Fruit fly (Drosophila melanogaster) whole organism, embryonic: ENCODE data around the gene CG31075.

Experiments
- Ada2b ChIP-seq: fragments of 200-800 bp; sonication (Bioruptor generic); IDR thresholded peaks from 2 replicates; pipeline ENCODE4 v1.3.6; 2022; ENCODE audit warnings: missing biosample characterization, missing genetic modification characterization
- Blimp-1 ChIP-seq: fragments of 200-800 bp; sonication (Bioruptor generic); optimal IDR thresholded peaks from 3 replicates; lab custom pipeline; 2018; ENCODE audit warnings: missing biosample characterization, missing genetic modification characterization, mild to moderate bottlenecking, moderate library complexity, missing genetic modification reagents
- CG10209 ChIP-seq: fragments of 200-800 bp; sonication (Bioruptor generic); optimal IDR thresholded peaks from 3 replicates; lab custom pipeline; 2017; ENCODE audit warnings: missing biosample characterization, mild to moderate bottlenecking, missing genetic modification characterization, missing genetic modification reagents
- CG11504 ChIP-seq: fragments of 200-800 bp; sonication (Bioruptor generic); optimal IDR thresholded peaks from 3 replicates; lab custom pipeline; 2019; ENCODE audit warnings: missing biosample characterization, mild to moderate bottlenecking, missing genetic modification characterization, moderate library complexity
- CG12104 ChIP-seq: fragments of 200-800 bp; sonication (Bioruptor generic); optimal IDR thresholded peaks from 3 replicates; lab custom pipeline; 2016; ENCODE audit warnings: missing biosample characterization, missing genetic modification characterization
- CG12155 ChIP-seq: fragments of 200-800 bp; sonication (Bioruptor generic); optimal IDR thresholded peaks from 3 replicates; lab custom pipeline; 2016; ENCODE audit warnings: missing biosample characterization, missing genetic modification characterization
- CG12769 ChIP-seq: fragments of 200-800 bp; sonication (Bioruptor generic); optimal IDR thresholded peaks from 2 replicates; lab custom pipeline; 2019; ENCODE audit warnings: missing biosample characterization, mild to moderate bottlenecking, missing genetic modification characterization, moderate library complexity
- CG13424 ChIP-seq: fragments of 200-800 bp; sonication (Bioruptor generic); optimal IDR thresholded peaks from 2 replicates; lab custom pipeline; 2019; ENCODE audit warnings: missing biosample characterization, mild to moderate bottlenecking, missing genetic modification characterization, moderate library complexity
- CG13894 ChIP-seq: fragments of 200-800 bp; sonication (Bioruptor generic); optimal IDR thresholded peaks from 3 replicates; lab custom pipeline; 2018; ENCODE audit warnings: missing biosample characterization, mild to moderate bottlenecking, missing genetic modification characterization, moderate library complexity
- CG14441 ChIP-seq: fragments of 200-800 bp; sonication (Bioruptor generic); IDR thresholded peaks from 2 replicates; pipeline ENCODE4 v1.3.6; 2022; ENCODE audit warnings: missing biosample characterization, missing genetic modification characterization
- CG1603 ChIP-seq: fragments of 200-800 bp; sonication (Bioruptor generic); optimal IDR thresholded peaks from 2 replicates; lab custom pipeline; 2019; ENCODE audit warnings: missing biosample characterization, mild to moderate bottlenecking, missing genetic modification characterization, moderate library complexity
- CG17328 ChIP-seq: fragments of 200-800 bp; sonication (Bioruptor generic); IDR thresholded peaks from 2 replicates; pipeline ENCODE4 v1.3.6; 2022; ENCODE audit warnings: missing biosample characterization, missing genetic modification characterization
- CG32767 ChIP-seq: fragments of 200-800 bp; sonication (Bioruptor generic); IDR thresholded peaks from 2 replicates; pipeline ENCODE4 v1.3.6; 2022; ENCODE audit warnings: missing biosample characterization, missing genetic modification characterization
- CG4282 ChIP-seq: fragments of 200-800 bp; sonication (Bioruptor generic); optimal IDR thresholded peaks from 2 replicates; lab custom pipeline; 2016; ENCODE audit warnings: missing biosample characterization, missing genetic modification characterization
- CG4730 ChIP-seq: fragments of 200-800 bp; sonication (Bioruptor generic); IDR thresholded peaks from 2 replicates; pipeline ENCODE4 v1.3.6; 2022; ENCODE audit warnings: missing biosample characterization, missing genetic modification characterization
- CG6791 ChIP-seq: fragments of 200-800 bp; sonication (Bioruptor generic); IDR thresholded peaks from 3 replicates; pipeline ENCODE4 v1.3.6; 2022; ENCODE audit warnings: missing biosample characterization, missing genetic modification characterization; ENCODE audit not compliant: partially characterized antibody
- CG7786 ChIP-seq: fragments of 200-800 bp; sonication (Bioruptor generic); optimal IDR thresholded peaks from 2 replicates; lab custom pipeline; 2016; ENCODE audit warnings: missing biosample characterization, missing genetic modification characterization
- CG8281 ChIP-seq: fragments of 200-800 bp; sonication (Bioruptor generic); optimal IDR thresholded peaks from 2 replicates; lab custom pipeline; 2018; ENCODE audit warnings: missing biosample characterization, mild to moderate bottlenecking, missing genetic modification characterization, moderate library complexity
- CoRest ChIP-seq: fragments of 200-800 bp; sonication (Bioruptor generic); optimal IDR thresholded peaks from 3 replicates; lab custom pipeline; 2018; ENCODE audit warnings: missing biosample characterization, mild to moderate bottlenecking, missing genetic modification characterization, moderate library complexity
- E2f1 ChIP-seq: fragments of 200-800 bp; sonication (Bioruptor generic); IDR thresholded peaks from 2 replicates; pipeline ENCODE4 v1.3.6; 2022; ENCODE audit warnings: missing biosample characterization, missing genetic modification characterization
- Fer1 ChIP-seq: fragments of 200-800 bp; sonication (Bioruptor generic); optimal IDR thresholded peaks from 2 replicates; lab custom pipeline; 2017; ENCODE audit warnings: missing biosample characterization, mild to moderate bottlenecking, missing genetic modification characterization
- GATAe ChIP-seq: fragments of 200-800 bp; sonication (Bioruptor generic); conservative IDR thresholded peaks from 2 replicates; pipeline ENCODE4 v1.3.6; 2022; ENCODE audit warnings: missing biosample characterization, missing genetic modification characterization
- Gug ChIP-seq: fragments of 200-800 bp; sonication (Bioruptor generic); IDR thresholded peaks from 4 replicates; pipeline ENCODE4 v1.3.6; 2022; ENCODE audit warnings: missing biosample characterization, missing genetic modification characterization
- HLH3B ChIP-seq: fragments of 200-800 bp; sonication (Bioruptor generic); IDR thresholded peaks from 2 replicates; pipeline ENCODE4 v1.3.6; 2022; ENCODE audit warnings: missing biosample characterization, missing genetic modification characterization
- Med ChIP-seq: fragments of 200-800 bp; sonication (Bioruptor generic); peaks from one replicate; lab custom pipeline; 2016; ENCODE audit warnings: missing biosample characterization, missing genetic modification characterization, mild to moderate bottlenecking, inconsistent platforms, moderate library complexity
- Rfx ChIP-seq: fragments of 200-800 bp; sonication (Bioruptor generic); IDR thresholded peaks from 2 replicates; pipeline ENCODE4 v1.3.6; 2022; ENCODE audit warnings: missing biosample characterization, missing genetic modification characterization
- Sin3A ChIP-seq: fragments of >200 bp; optimal IDR thresholded peaks from 2 replicates; lab custom pipeline; 2018
- Sox100B ChIP-seq: fragments of 200-800 bp; sonication (Bioruptor generic); optimal IDR thresholded peaks from 3 replicates; lab custom pipeline; 2018; ENCODE audit warnings: missing biosample characterization, mild to moderate bottlenecking, missing genetic modification characterization
- Sox102F ChIP-seq: fragments of 200-800 bp; sonication (Bioruptor generic); optimal IDR thresholded peaks from 2 replicates; lab custom pipeline; 2018; ENCODE audit warnings: missing biosample characterization, mild to moderate bottlenecking, missing genetic modification characterization, moderate library complexity
- Xrp1 ChIP-seq: fragments of 200-800 bp; sonication (Bioruptor generic); IDR thresholded peaks from 2 replicates; pipeline ENCODE4 v1.3.6; 2022; ENCODE audit warnings: missing biosample characterization, missing genetic modification characterization
- ara ChIP-seq: fragments of 200-800 bp; sonication (Bioruptor generic); IDR thresholded peaks from 2 replicates; pipeline ENCODE4 v1.3.6; 2022; ENCODE audit warnings: missing biosample characterization, missing genetic modification characterization
- esg ChIP-seq: fragments of 200-800 bp; sonication (Bioruptor generic); conservative IDR thresholded peaks from 2 replicates; pipeline ENCODE4 v1.3.6; 2022; ENCODE audit warnings: missing biosample characterization, missing genetic modification characterization
- gce ChIP-seq: fragments of 200-800 bp; sonication (Bioruptor generic); IDR thresholded peaks from 3 replicates; pipeline ENCODE4 v1.3.6; 2022; ENCODE audit warnings: missing biosample characterization, missing genetic modification characterization
- gem ChIP-seq: fragments of 200-800 bp; sonication (Bioruptor generic); optimal IDR thresholded peaks from 2 replicates; lab custom pipeline; 2019; ENCODE audit warnings: missing biosample characterization, mild to moderate bottlenecking, missing genetic modification characterization, moderate library complexity
- grau ChIP-seq: fragments of 200-800 bp; optimal IDR thresholded peaks from 3 replicates; lab custom pipeline; 2019; ENCODE audit warnings: missing biosample characterization, mild to moderate bottlenecking, missing genetic modification characterization, moderate library complexity
- ind ChIP-seq: fragments of 200-800 bp; sonication (Bioruptor generic); optimal IDR thresholded peaks from 3 replicates; lab custom pipeline; 2016; ENCODE audit warnings: missing biosample characterization, missing genetic modification characterization
- lbe ChIP-seq: fragments of 200-800 bp; sonication (Bioruptor generic); optimal IDR thresholded peaks from 2 replicates; lab custom pipeline; 2016; ENCODE audit warnings: missing biosample characterization, mild to moderate bottlenecking, missing genetic modification characterization
- lov ChIP-seq, 2 experiments: fragments of 200-800 bp in 1 of 2; fragments of >200 bp in 1 of 2; sonication (Bioruptor generic) in 1 of 2; IDR thresholded peaks in 1 of 2; optimal IDR thresholded peaks in 1 of 2; 2 replicates in 1 of 2; 3 replicates in 1 of 2; pipeline versions ENCODE4 v1.3.6 to Lab custom; 2017 to 2022; ENCODE audit warnings: missing biosample characterization in 1 of 2, missing genetic modification characterization in 1 of 2
- maf-S ChIP-seq: fragments of 200-800 bp; sonication (Bioruptor generic); optimal IDR thresholded peaks from 2 replicates; lab custom pipeline; 2016; ENCODE audit warnings: missing biosample characterization, missing genetic modification characterization
- nmo ChIP-seq: fragments of 200-800 bp; sonication (Bioruptor generic); optimal IDR thresholded peaks from 2 replicates; lab custom pipeline; 2018; ENCODE audit warnings: missing biosample characterization, mild to moderate bottlenecking, missing genetic modification characterization, moderate library complexity
- peb ChIP-seq: fragments of 200-800 bp; sonication (Bioruptor generic); IDR thresholded peaks from 2 replicates; pipeline ENCODE4 v1.3.6; 2022; ENCODE audit warnings: missing biosample characterization, missing genetic modification characterization
- pnt ChIP-seq: fragments of 200-800 bp; sonication (Bioruptor generic); optimal IDR thresholded peaks from 3 replicates; lab custom pipeline; 2016; ENCODE audit warnings: missing biosample characterization, missing genetic modification characterization
- prd ChIP-seq, 3 experiments: fragments of >200 bp in 2 of 3; fragments of 200-800 bp in 1 of 3; sonication (Bioruptor generic) in 1 of 3; optimal IDR thresholded peaks in 2 of 3; IDR thresholded peaks in 1 of 3; 2 replicates in 2 of 3; 3 replicates in 1 of 3; pipeline versions ENCODE4 v1.3.6 to Lab custom; 2017 to 2022; ENCODE audit warnings: missing biosample characterization in 1 of 3, missing genetic modification characterization in 1 of 3
- sens ChIP-seq: fragments of 200-800 bp; sonication (Bioruptor generic); peaks from one replicate; lab custom pipeline; 2016; ENCODE audit warnings: missing biosample characterization, missing genetic modification characterization
- sob ChIP-seq: fragments of 200-800 bp; sonication (Bioruptor generic); IDR thresholded peaks from 2 replicates; pipeline ENCODE4 v1.3.6; 2022; ENCODE audit warnings: missing biosample characterization, missing genetic modification characterization
- tap ChIP-seq: fragments of 200-800 bp; optimal IDR thresholded peaks from 3 replicates; lab custom pipeline; 2019; ENCODE audit warnings: missing biosample characterization, mild to moderate bottlenecking, missing genetic modification characterization, moderate library complexity
- unpg ChIP-seq: fragments of 200-800 bp; sonication (Bioruptor generic); optimal IDR thresholded peaks from 3 replicates; lab custom pipeline; 2018; ENCODE audit warnings: missing biosample characterization, mild to moderate bottlenecking, missing genetic modification characterization, moderate library complexity
- usp ChIP-seq: fragments of >200 bp; optimal IDR thresholded peaks from 2 replicates; lab custom pipeline; 2017; ENCODE audit warnings: missing biosample characterization, missing genetic modification characterization

CG31075 gene

dm6 chr3R:26967587-26968312 is 20.6 kb downstream of the CG31075 start (continued):
- TF ChIP-seq prd (optimal IDR thresholded peaks at IDR 0.05; lab: Kevin White, UChicago) (no peak), prd (GFP tag; IDR thresholded peaks at IDR 0.05; lab: Robert Waterston, UW) (peak; percentile 47; the same call in 2 of the 3 replicates), nmo (peak; percentile 35), HLH3B (GFP tag; lab: Robert Waterston, UW) (peak; percentile 36; the same call in 1 of the 2 replicates), CG12769 (tag; lab: Kevin White, UChicago) (peak; percentile 28), CG4282 (GFP tag; lab: Kevin White, UChicago) (peak; percentile 59), grau (tag; lab: Kevin White, UChicago) (peak; percentile 92), CG11504 (tag; lab: Kevin White, UChicago) (peak; percentile 64), CG13424 (peak; percentile 52), peb (GFP tag; lab: Robert Waterston, UW) (0 out of 2 replicates have a peak, but pooled peaks have one; percentile 14), gce (GFP tag; lab: Robert Waterston, UW) (0 out of 3 replicates have a peak, but pooled peaks have one; percentile 10), ara (peak; percentile 68), lov (optimal IDR thresholded peaks at IDR 0.05; lab: Kevin White, UChicago) (no peak), lov (GFP tag; IDR thresholded peaks at IDR 0.05; lab: Robert Waterston, UW) (0 out of 3 replicates have a peak, but pooled peaks have one; percentile 12), sob (peak; percentile 25; the same call in 1 of the 2 replicates), Fer1 (GFP tag; lab: Kevin White, UChicago) (peak; percentile 10), CoRest (tag; lab: Kevin White, UChicago) (peak; percentile 32), CG6791 (GFP tag; lab: Robert Waterston, UW) (no peak), Sox102F (GFP tag; lab: Kevin White, UChicago) (peak; percentile 2), CG8281 (no peak), Gug (peak; percentile 29; the same call in 2 of the 4 replicates), E2f1 (GFP tag; lab: Robert Waterston, UW) (0 out of 2 replicates have a peak, but pooled peaks have one; percentile 10), sens (GFP tag; lab: Kevin White, UChicago) (peak; percentile 79), CG12104 (GFP tag; lab: Kevin White, UChicago) (peak; percentile 14), gem (peak; percentile 56), esg (GFP tag; lab: Robert Waterston, UW) (peak; percentile 30; the same call in 1 of the 2 replicates), CG14441 (GFP tag; lab: Robert Waterston, UW) (0 out of 2 replicates have a peak, but pooled peaks have one; percentile 35), CG1603 (peak; percentile 2), Rfx (GFP tag; lab: Robert Waterston, UW) (peak; percentile 62), GATAe (GFP tag; lab: Robert Waterston, UW) (no peak), Sox100B (GFP tag; lab: Kevin White, UChicago) (no peak), pnt (GFP tag; lab: Kevin White, UChicago) (no peak), CG4730 (0 out of 2 replicates have a peak, but pooled peaks have one; percentile 22), CG32767 (GFP tag; lab: Robert Waterston, UW) (0 out of 2 replicates have a peak, but pooled peaks have one; percentile 32), ind (peak; percentile 29), CG13894 (tag; lab: Kevin White, UChicago) (no peak), Xrp1 (GFP tag; lab: Robert Waterston, UW) (peak; percentile 40; the same call in 1 of the 2 replicates), maf-S (GFP tag; lab: Kevin White, UChicago) (no peak), unpg (peak; percentile 24), Sin3A (lab: Kevin White, UChicago) (no peak), lbe (GFP tag; lab: Kevin White, UChicago) (peak; percentile 9), usp (GFP tag; lab: Kevin White, UChicago) (no peak), Blimp-1 (GFP tag; lab: Kevin White, UChicago) (no peak), Med (peak; percentile 87), CG12155 (peak; percentile 21), tap (tag; lab: Kevin White, UChicago) (peak; percentile 29), CG10209 (peak; percentile 17), CG7786 (GFP tag; lab: Kevin White, UChicago) (peak; percentile 13), CG17328 (GFP tag; lab: Robert Waterston, UW) (0 out of 2 replicates have a peak, but pooled peaks have one; percentile 21), Ada2b (GFP tag; lab: Robert Waterston, UW) (peak; percentile 59; the same call in 1 of the 2 replicates)
